Worm (Caenorhabditis elegans): ENCODE results near the gene F58F12.4.

DNA sequence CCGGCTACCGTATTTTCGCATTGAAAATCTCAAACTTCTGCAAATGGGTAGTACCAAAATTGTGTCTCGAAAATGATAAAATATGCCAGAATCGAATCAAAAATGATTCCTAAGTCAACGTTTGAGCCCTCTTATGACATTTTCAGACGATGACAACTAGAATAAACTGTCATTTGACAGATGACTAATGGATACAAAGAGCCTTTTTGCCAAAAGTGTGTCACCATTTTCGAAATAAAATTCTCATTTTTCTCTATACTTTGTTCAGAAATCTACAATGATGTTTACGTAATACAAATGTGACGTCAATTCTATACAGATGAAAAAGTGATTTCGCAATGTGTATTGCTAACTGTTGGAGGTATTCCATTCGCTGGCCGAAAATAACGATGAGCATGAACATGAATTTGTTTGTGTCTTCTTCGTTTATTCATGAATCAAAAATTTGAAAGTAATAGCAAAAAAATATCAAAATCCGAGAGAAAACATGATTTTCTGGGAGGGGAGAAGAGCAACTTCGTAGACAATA lies 40.0 kb upstream of the F58F12.4 start:
- TF ChIP-seq dao-5 (tag; optimal IDR thresholded peaks at IDR 0.05) (no peak), him-1 (tag; optimal IDR thresholded peaks at IDR 0.05) (no peak), W03F9.2 (tag; optimal IDR thresholded peaks at IDR 0.05) (no peak)

All from whole organism, L4/young adult.